Worm (Caenorhabditis elegans): ENCODE data around the gene T03F7.5.

Gene T03F7.5

DNA sequence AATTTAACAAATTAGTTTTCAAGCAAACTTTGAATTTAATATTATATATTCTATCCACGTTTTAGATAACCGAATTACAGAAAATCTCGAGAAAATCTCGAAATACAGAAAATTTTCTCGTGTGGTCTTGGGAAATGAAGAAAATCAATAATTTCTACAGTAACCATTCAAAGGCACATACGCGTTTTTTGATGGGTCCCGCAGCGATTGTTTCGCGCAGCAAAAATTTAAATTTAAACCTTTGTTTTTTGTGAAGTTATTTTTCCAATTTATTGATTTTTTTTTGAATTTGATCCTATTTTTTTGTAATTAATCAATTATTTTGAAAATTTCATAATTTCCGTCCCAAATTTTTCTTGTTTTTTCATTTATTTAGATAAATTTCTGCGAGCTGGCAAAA is 19.0 kb downstream of the T03F7.5 start:
- TF ChIP-seq nhr-28 (tag; optimal IDR thresholded peaks at IDR 0.05), result no peak
- no peak for TF ChIP-seq lsy-12 (tag; optimal IDR thresholded peaks at IDR 0.05)
- no peak for TF ChIP-seq ztf-11 (tag; optimal IDR thresholded peaks at IDR 0.05)
- no peak for TF ChIP-seq sea-2 (GFP tag; optimal IDR thresholded peaks at IDR 0.05)
- no peak for TF ChIP-seq zag-1 (tag; optimal IDR thresholded peaks at IDR 0.05)
- no peak for TF ChIP-seq jun-1 (tag; optimal IDR thresholded peaks at IDR 0.05)
- no peak for TF ChIP-seq nhr-43 (tag; optimal IDR thresholded peaks at IDR 0.05; ENCODE audit: poor library complexity, severe bottlenecking)
- no peak for TF ChIP-seq elt-1 (tag; optimal IDR thresholded peaks at IDR 0.05)
- TF ChIP-seq ZK546.5 (tag; optimal IDR thresholded peaks at IDR 0.05), result no peak
- TF ChIP-seq elt-2 (tag; optimal IDR thresholded peaks at IDR 0.05), result no peak
- TF ChIP-seq skn-1 (tag; optimal IDR thresholded peaks at IDR 0.05), result no peak
- TF ChIP-seq fos-1 (tag; optimal IDR thresholded peaks at IDR 0.05), result no peak
- TF ChIP-seq nfya-1 (tag; optimal IDR thresholded peaks at IDR 0.05; ENCODE audit: insufficient read depth), result no peak
- no peak for TF ChIP-seq lin-15B (tag; optimal IDR thresholded peaks at IDR 0.05)
- no peak for TF ChIP-seq lin-39 (tag; optimal IDR thresholded peaks at IDR 0.05)

DNA sequence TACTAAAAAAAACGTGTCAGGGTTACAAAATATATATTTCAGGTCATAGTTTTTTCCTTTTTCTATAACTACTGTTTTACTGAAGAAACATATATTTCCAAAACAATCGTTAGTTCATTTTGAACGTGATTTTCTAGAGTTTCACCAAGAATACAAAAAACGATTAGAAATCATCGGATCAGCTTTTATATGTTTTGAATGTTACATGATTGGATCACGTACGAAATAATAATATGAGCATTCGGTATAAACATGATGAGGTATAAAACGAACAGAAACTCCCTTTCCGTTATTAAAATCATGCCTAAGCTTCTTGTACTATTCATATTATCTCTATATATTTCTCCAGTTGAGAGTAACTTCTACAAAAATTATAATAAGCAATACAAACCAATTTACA is 25.7 kb downstream of the T03F7.5 start, which contains the start of gene clec-223:
TSS of gene clec-223 (plus strand) at position 301 of the 400 bp plus-strand sequence.
- no peak for TF ChIP-seq sea-2 (GFP tag; optimal IDR thresholded peaks at IDR 0.05)
- no peak for TF ChIP-seq mdl-1 (tag; optimal IDR thresholded peaks at IDR 0.05)
- TF ChIP-seq unc-39 (tag; optimal IDR thresholded peaks at IDR 0.05), result no peak

DNA sequence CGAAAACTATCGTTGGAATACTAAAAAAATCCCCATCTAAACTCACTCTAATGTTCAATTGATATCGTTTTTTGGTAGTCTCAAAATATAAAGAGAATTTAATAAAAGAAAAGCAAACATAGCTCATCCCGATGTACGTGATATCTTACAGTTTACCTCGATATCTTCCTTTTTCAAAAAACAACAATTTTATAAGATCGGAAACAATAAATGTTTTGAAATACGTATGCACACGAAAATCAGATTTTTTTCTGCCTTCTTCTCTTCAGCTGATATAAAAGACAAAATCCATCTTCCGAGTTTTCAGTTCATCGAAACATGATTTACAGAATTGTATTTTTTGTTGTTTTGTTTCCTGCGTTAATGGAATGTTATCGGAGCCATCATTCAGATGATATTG is 27.5 kb downstream of the T03F7.5 start, which contains the start of gene clec-222:
TSS of gene clec-222 (plus strand) at position 301 of the 400 bp plus-strand sequence.
- TF ChIP-seq nhr-23 (tag; optimal IDR thresholded peaks at IDR 0.05), result no peak
- TF ChIP-seq fkh-2 (tag; optimal IDR thresholded peaks at IDR 0.05), result no peak
- TF ChIP-seq ztf-11 (tag; optimal IDR thresholded peaks at IDR 0.05), result no peak
- TF ChIP-seq fkh-10 (GFP tag; optimal IDR thresholded peaks at IDR 0.05), result no peak
- TF ChIP-seq nhr-237 (tag; optimal IDR thresholded peaks at IDR 0.05), result no peak
- TF ChIP-seq lin-39 (tag; optimal IDR thresholded peaks at IDR 0.05), result no peak
- no peak for TF ChIP-seq snpc-4 (tag; optimal IDR thresholded peaks at IDR 0.05)
- TF ChIP-seq zag-1 (tag; optimal IDR thresholded peaks at IDR 0.05), result no peak
- no peak for TF ChIP-seq nhr-67 (tag; optimal IDR thresholded peaks at IDR 0.05)
- TF ChIP-seq skn-1 (tag; optimal IDR thresholded peaks at IDR 0.05), result no peak
- no peak for TF ChIP-seq pqm-1 (tag; optimal IDR thresholded peaks at IDR 0.05)
- TF ChIP-seq nfya-1 (tag; optimal IDR thresholded peaks at IDR 0.05; ENCODE audit: insufficient read depth), result no peak

DNA sequence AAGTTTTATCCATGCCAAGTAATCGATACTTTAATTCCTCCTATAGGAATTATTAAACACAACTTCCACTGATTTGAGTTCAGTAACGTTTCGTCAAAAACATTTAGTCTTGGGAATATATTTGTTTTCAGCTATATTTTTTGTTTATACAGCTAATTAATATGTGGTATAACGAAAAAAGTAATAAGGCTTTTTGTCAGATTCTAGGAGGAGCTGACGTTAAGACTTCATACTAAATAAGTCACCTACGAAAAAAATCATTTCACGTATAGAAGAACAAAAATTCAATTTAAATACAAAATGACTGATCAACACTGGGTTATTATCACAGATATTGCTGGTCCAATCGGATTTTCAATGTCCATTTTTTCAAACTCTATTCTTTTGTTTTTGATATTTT is 29.7 kb downstream of the T03F7.5 start, which contains the start of gene str-115:
TSS of gene str-115 (plus strand) at position 301 of the 400 bp plus-strand sequence.
- TF ChIP-seq tbx-2 (tag; optimal IDR thresholded peaks at IDR 0.05) (no peak), jun-1 (tag; optimal IDR thresholded peaks at IDR 0.05) (no peak), unc-39 (tag; optimal IDR thresholded peaks at IDR 0.05) (no peak), elt-2 (tag; optimal IDR thresholded peaks at IDR 0.05) (no peak), pqm-1 (tag; optimal IDR thresholded peaks at IDR 0.05) (no peak), ceh-9 (tag; optimal IDR thresholded peaks at IDR 0.05) (no peak)

DNA sequence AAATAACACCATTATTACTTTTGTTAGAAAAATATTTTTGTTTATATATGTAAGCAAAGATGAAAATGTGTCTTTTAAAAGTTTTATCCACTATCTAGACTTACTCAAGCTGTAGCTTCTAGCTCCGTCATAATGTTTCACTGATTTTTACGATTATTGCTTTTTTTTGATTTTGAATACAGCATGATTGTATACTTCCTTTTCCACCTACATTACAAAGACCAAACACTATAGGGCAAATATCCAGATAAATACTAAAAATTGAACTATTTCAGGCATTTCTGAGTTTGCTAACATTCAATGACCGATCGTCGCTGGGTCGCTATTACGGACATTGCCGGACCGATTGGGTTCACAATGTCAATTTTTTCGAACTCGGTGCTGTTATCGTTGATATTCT is 31.9 kb downstream of the T03F7.5 start, which contains the start of gene str-116:
TSS of gene str-116 (plus strand) at position 301 of the 400 bp plus-strand sequence.
- TF ChIP-seq egl-27 (tag; optimal IDR thresholded peaks at IDR 0.05), result no peak
- TF ChIP-seq nfya-1 (tag; optimal IDR thresholded peaks at IDR 0.05; ENCODE audit: insufficient read depth), result no peak
- TF ChIP-seq daf-12 (tag; optimal IDR thresholded peaks at IDR 0.05), result no peak

DNA sequence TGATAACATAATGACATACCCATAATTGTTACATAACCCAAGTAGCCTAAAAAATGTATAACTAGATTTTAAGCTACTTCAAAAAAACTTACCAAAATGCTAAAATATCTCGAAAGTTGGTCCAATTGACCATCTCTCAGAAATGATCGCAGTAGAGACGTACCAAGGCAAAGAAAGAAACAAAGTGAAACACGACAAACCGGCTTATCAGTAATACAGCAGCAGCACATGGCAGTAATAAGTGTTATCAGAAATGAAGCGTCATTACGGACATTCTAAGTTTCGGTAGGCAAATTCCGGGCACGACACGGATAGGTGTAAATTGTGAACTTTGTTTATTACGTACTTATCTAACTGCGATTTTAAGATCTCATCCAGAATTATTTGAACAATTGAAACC is 33.0 kb downstream of the T03F7.5 start, which contains the start of gene cln-3.1:
TSS of gene cln-3.1 (minus strand) at position 171 of the 400 bp plus-strand sequence.
- TF ChIP-seq egl-27 (tag; optimal IDR thresholded peaks at IDR 0.05) (no peak), ceh-82 (tag; optimal IDR thresholded peaks at IDR 0.05) (no peak), nfya-1 (tag; optimal IDR thresholded peaks at IDR 0.05; ENCODE audit: insufficient read depth) (no peak), ztf-11 (tag; optimal IDR thresholded peaks at IDR 0.05) (no peak), nhr-23 (tag; optimal IDR thresholded peaks at IDR 0.05) (no peak), lin-39 (tag; optimal IDR thresholded peaks at IDR 0.05) (no peak), ceh-9 (tag; optimal IDR thresholded peaks at IDR 0.05) (no peak), nhr-67 (tag; optimal IDR thresholded peaks at IDR 0.05) (no peak), pqm-1 (tag; optimal IDR thresholded peaks at IDR 0.05) (peak; percentile 28), elt-2 (tag; optimal IDR thresholded peaks at IDR 0.05) (peak; percentile 64), mml-1 (tag; optimal IDR thresholded peaks at IDR 0.05) (no peak), unc-62 (GFP tag; optimal IDR thresholded peaks at IDR 0.05) (no peak), tbx-2 (tag; optimal IDR thresholded peaks at IDR 0.05) (no peak), lin-15B (tag; optimal IDR thresholded peaks at IDR 0.05) (no peak), eor-1 (tag; optimal IDR thresholded peaks at IDR 0.05) (no peak), elt-3 (tag; optimal IDR thresholded peaks at IDR 0.05) (no peak), fkh-2 (tag; optimal IDR thresholded peaks at IDR 0.05) (no peak)
